Worm (Caenorhabditis elegans) whole organism, L3 larva: ENCODE data around the gene lgc-18.

Experiments
- ceh-82 ChIP-seq: fragments of 150-350 bp; optimal IDR thresholded peaks from 2 replicates; lab custom pipeline; 2014; ENCODE audit warnings: missing biosample characterization, missing genetic modification characterization
- egl-27 ChIP-seq: sonication (generic microtip); optimal IDR thresholded peaks from 4 replicates; lab custom pipeline; 2017; ENCODE audit warnings: missing biosample characterization, missing genetic modification reagents, missing genetic modification characterization
- elt-3 ChIP-seq, 3 experiments: fragments of 150-350 bp in 1 of 3; sonication (generic microtip) in 2 of 3; optimal IDR thresholded peaks; 2 replicates in 2 of 3; 4 replicates in 1 of 3; lab custom pipeline; 2014 to 2017; ENCODE audit warnings: missing biosample characterization in 3 of 3, missing genetic modification characterization in 3 of 3
- fkh-10 ChIP-seq: sonication (generic microtip); optimal IDR thresholded peaks from 2 replicates; lab custom pipeline; 2017; ENCODE audit warnings: missing biosample characterization, missing genetic modification reagents, missing genetic modification characterization
- nhr-76 ChIP-seq: fragments of 150-350 bp; sonication (generic microtip); optimal IDR thresholded peaks from 5 replicates; lab custom pipeline; 2014; ENCODE audit warnings: missing biosample characterization, missing genetic modification characterization
- nhr-77 ChIP-seq: fragments of 150-350 bp; optimal IDR thresholded peaks from 2 replicates; lab custom pipeline; 2014; ENCODE audit warnings: missing biosample characterization, missing genetic modification characterization
- pqm-1 ChIP-seq: fragments of 150-350 bp; optimal IDR thresholded peaks from 2 replicates; lab custom pipeline; 2017; ENCODE audit warnings: missing biosample characterization, missing genetic modification characterization, inconsistent platforms
- unc-62 ChIP-seq: fragments of 150-350 bp; sonication (generic microtip); optimal IDR thresholded peaks from 4 replicates; lab custom pipeline; 2014; ENCODE audit warnings: missing biosample characterization, missing genetic modification reagents, missing genetic modification characterization
- ztf-11 ChIP-seq: fragments of 150-350 bp; optimal IDR thresholded peaks from 2 replicates; lab custom pipeline; 2014; ENCODE audit warnings: missing biosample characterization, missing genetic modification characterization

- TF ChIP-seq nhr-77 (tag; lab: Kevin White, UChicago) (no peak), elt-3 (tag; optimal IDR thresholded peaks at IDR 0.05; lab: Kevin White, UChicago) (no peak), pqm-1 (tag; lab: Kevin White, UChicago) (no peak), ceh-82 (tag; lab: Kevin White, UChicago) (no peak), fkh-10 (GFP tag; lab: Kevin White, UChicago) (no peak), unc-62 (GFP tag; lab: Kevin White, UChicago) (no peak), ztf-11 (tag; lab: Kevin White, UChicago) (no peak), nhr-76 (no peak), egl-27 (tag; lab: Kevin White, UChicago) (no peak)
Observed at ce11 chrX:12167632-12168377, 42.4 kb downstream of the lgc-18 start.
